Worm (Caenorhabditis elegans) whole organism, young adult: ENCODE results near the gene srg-68.

ENCODE experiments used
- egl-18 ChIP-seq: fragments of 200-800 bp; sonication (Bioruptor generic); IDR thresholded peaks from 2 replicates; pipeline ENCODE4 v1.3.6; 2022; ENCODE audit warnings: missing genetic modification reagents, missing genetic modification characterization, missing compliant biosample characterization
- sptf-2 ChIP-seq: fragments of 200-800 bp; sonication (Bioruptor generic); optimal IDR thresholded peaks from 2 replicates; lab custom pipeline; 2018; ENCODE audit warnings: mild to moderate bottlenecking, missing genetic modification characterization, missing compliant biosample characterization

- TF ChIP-seq egl-18 (GFP tag; lab: Robert Waterston, UW) (no peak), sptf-2 (no peak)
Observed at ce11 chrV:5499475-5499874, 34.2 kb upstream of the srg-68 start.
